Fruit fly (Drosophila melanogaster) whole organism, prepupa: ENCODE results near the gene CG14841.

ENCODE experiments used
- Blimp-1 ChIP-seq: fragments of 200-800 bp; sonication (Bioruptor generic); optimal IDR thresholded peaks from 3 replicates; lab custom pipeline; 2017; ENCODE audit warnings: missing biosample characterization, missing genetic modification characterization, mild to moderate bottlenecking, moderate library complexity, missing genetic modification reagents
- CG10631 ChIP-seq: fragments of 200-800 bp; sonication (Bioruptor generic); optimal IDR thresholded peaks from 2 replicates; lab custom pipeline; 2016; ENCODE audit warnings: missing biosample characterization, missing genetic modification characterization
- CG10669 ChIP-seq: fragments of 200-800 bp; sonication (Bioruptor generic); optimal IDR thresholded peaks from 3 replicates; lab custom pipeline; 2018; ENCODE audit warnings: missing biosample characterization, mild to moderate bottlenecking, missing genetic modification characterization, moderate library complexity
- CG11294 ChIP-seq: fragments of 200-800 bp; sonication (Bioruptor generic); IDR thresholded peaks from 2 replicates; pipeline ENCODE4 v1.3.6; 2022; ENCODE audit warnings: missing biosample characterization, missing genetic modification characterization
- CG11762 ChIP-seq: fragments of 200-800 bp; sonication (Bioruptor generic); optimal IDR thresholded peaks from 3 replicates; lab custom pipeline; 2016; ENCODE audit warnings: missing biosample characterization, missing genetic modification characterization; ENCODE audit not compliant: insufficient read depth
- CG16779 ChIP-seq: fragments of 200-800 bp; sonication (Bioruptor generic); optimal IDR thresholded peaks from 3 replicates; lab custom pipeline; 2017; ENCODE audit warnings: missing biosample characterization, mild to moderate bottlenecking, missing genetic modification characterization
- CG3032 ChIP-seq: fragments of 200-800 bp; optimal IDR thresholded peaks from 2 replicates; lab custom pipeline; 2019; ENCODE audit warnings: missing biosample characterization, mild to moderate bottlenecking, missing genetic modification characterization, moderate library complexity
- CG32006 ChIP-seq: fragments of 200-800 bp; sonication (Bioruptor generic); optimal IDR thresholded peaks from 3 replicates; lab custom pipeline; 2017; ENCODE audit warnings: missing biosample characterization, mild to moderate bottlenecking, missing genetic modification characterization
- CG34406 ChIP-seq: fragments of 200-800 bp; sonication (Bioruptor generic); optimal IDR thresholded peaks from 3 replicates; lab custom pipeline; 2016; ENCODE audit warnings: missing biosample characterization, missing genetic modification characterization
- CG3919 ChIP-seq: fragments of 200-800 bp; sonication (Bioruptor generic); optimal IDR thresholded peaks from 3 replicates; lab custom pipeline; 2016; ENCODE audit warnings: missing biosample characterization, missing genetic modification characterization
- CG6276 ChIP-seq: fragments of 200-800 bp; sonication (Bioruptor generic); optimal IDR thresholded peaks from 2 replicates; lab custom pipeline; 2017; ENCODE audit warnings: missing biosample characterization, mild to moderate bottlenecking, missing genetic modification characterization
- CG6792 ChIP-seq: fragments of 200-800 bp; sonication (Bioruptor generic); optimal IDR thresholded peaks from 3 replicates; lab custom pipeline; 2016; ENCODE audit warnings: missing biosample characterization, missing genetic modification characterization
- CG6808 ChIP-seq: fragments of 200-800 bp; sonication (Bioruptor generic); optimal IDR thresholded peaks from 3 replicates; lab custom pipeline; 2017; ENCODE audit warnings: missing biosample characterization, missing genetic modification characterization, mild to moderate bottlenecking, moderate library complexity, missing genetic modification reagents
- CG6854 ChIP-seq: fragments of 200-800 bp; sonication (Bioruptor generic); optimal IDR thresholded peaks from 2 replicates; lab custom pipeline; 2017; ENCODE audit warnings: missing biosample characterization, mild to moderate bottlenecking, missing genetic modification characterization
- CG7368 ChIP-seq: fragments of 200-800 bp; sonication (Bioruptor generic); optimal IDR thresholded peaks from 3 replicates; lab custom pipeline; 2016; ENCODE audit warnings: missing biosample characterization, missing genetic modification characterization
- CG8119 ChIP-seq: fragments of 200-800 bp; sonication (Bioruptor generic); IDR thresholded peaks from 3 replicates; pipeline ENCODE4 v1.3.6; 2022; ENCODE audit warnings: missing biosample characterization, missing genetic modification characterization
- CG8319 ChIP-seq: fragments of 200-800 bp; sonication (Bioruptor generic); optimal IDR thresholded peaks from 3 replicates; lab custom pipeline; 2016; ENCODE audit warnings: missing biosample characterization, missing genetic modification characterization
- CG8632 ChIP-seq: fragments of 200-800 bp; sonication (Bioruptor generic); optimal IDR thresholded peaks from 3 replicates; lab custom pipeline; 2016; ENCODE audit warnings: missing biosample characterization, missing genetic modification characterization
- CG9139 ChIP-seq: fragments of 200-800 bp; sonication (Bioruptor generic); optimal IDR thresholded peaks from 3 replicates; lab custom pipeline; 2017; ENCODE audit warnings: missing biosample characterization, mild to moderate bottlenecking, missing genetic modification characterization
- Eip75B ChIP-seq: fragments of 200-800 bp; sonication (Bioruptor generic); optimal IDR thresholded peaks from 3 replicates; lab custom pipeline; 2016; ENCODE audit warnings: missing biosample characterization, missing genetic modification characterization
- Eip78C ChIP-seq: fragments of 200-800 bp; sonication (Bioruptor generic); peaks from one replicate; lab custom pipeline; 2016; ENCODE audit warnings: missing biosample characterization, missing genetic modification characterization
- Eip93F ChIP-seq: fragments of 200-800 bp; sonication (Bioruptor generic); optimal IDR thresholded peaks from 2 replicates; lab custom pipeline; 2016; ENCODE audit warnings: missing biosample characterization, mild to moderate bottlenecking, missing genetic modification characterization
- Ets21C ChIP-seq: fragments of 200-800 bp; sonication (Bioruptor generic); optimal IDR thresholded peaks from 3 replicates; lab custom pipeline; 2016; ENCODE audit warnings: missing biosample characterization, missing genetic modification characterization
- Ets96B ChIP-seq: fragments of 200-800 bp; optimal IDR thresholded peaks from 2 replicates; lab custom pipeline; 2019; ENCODE audit warnings: missing biosample characterization, mild to moderate bottlenecking, missing genetic modification characterization, moderate library complexity
- Gug ChIP-seq: fragments of 200-800 bp; sonication (Bioruptor generic); IDR thresholded peaks from 2 replicates; pipeline ENCODE4 v1.3.6; 2022; ENCODE audit warnings: missing biosample characterization, missing genetic modification characterization
- Lpt ChIP-seq: fragments of 200-800 bp; sonication (Bioruptor generic); optimal IDR thresholded peaks from 3 replicates; lab custom pipeline; 2016; ENCODE audit warnings: missing biosample characterization, missing genetic modification characterization
- Met ChIP-seq: fragments of 200-800 bp; sonication (Bioruptor generic); optimal IDR thresholded peaks from 3 replicates; lab custom pipeline; 2016; ENCODE audit warnings: missing biosample characterization, missing genetic modification characterization
- Smox ChIP-seq: fragments of 200-800 bp; sonication (Bioruptor generic); optimal IDR thresholded peaks from 3 replicates; lab custom pipeline; 2016; ENCODE audit warnings: missing biosample characterization, missing genetic modification characterization
- Sox102F ChIP-seq: fragments of 200-800 bp; sonication (Bioruptor generic); optimal IDR thresholded peaks from 2 replicates; lab custom pipeline; 2016; ENCODE audit warnings: missing biosample characterization, mild to moderate bottlenecking, missing genetic modification characterization
- Sox14 ChIP-seq: fragments of 200-800 bp; sonication (Bioruptor generic); optimal IDR thresholded peaks from 3 replicates; lab custom pipeline; 2016; ENCODE audit warnings: missing biosample characterization, missing genetic modification characterization
- Sox15 ChIP-seq: fragments of 200-800 bp; sonication (Bioruptor generic); optimal IDR thresholded peaks from 3 replicates; lab custom pipeline; 2016; ENCODE audit warnings: missing biosample characterization, missing genetic modification characterization
- achi ChIP-seq: fragments of 200-800 bp; sonication (Bioruptor generic); optimal IDR thresholded peaks from 3 replicates; lab custom pipeline; 2016; ENCODE audit warnings: missing biosample characterization, missing genetic modification characterization
- acj6 ChIP-seq: fragments of 200-800 bp; sonication (Bioruptor generic); optimal IDR thresholded peaks from 3 replicates; lab custom pipeline; 2016; ENCODE audit warnings: missing biosample characterization, missing genetic modification characterization
- dac ChIP-seq: fragments of 200-800 bp; sonication (Bioruptor generic); optimal IDR thresholded peaks from 2 replicates; lab custom pipeline; 2017; ENCODE audit warnings: missing biosample characterization, mild to moderate bottlenecking, missing genetic modification characterization
- dsx ChIP-seq: fragments of 200-800 bp; optimal IDR thresholded peaks from 3 replicates; lab custom pipeline; 2019; ENCODE audit warnings: missing biosample characterization, mild to moderate bottlenecking, missing genetic modification characterization, moderate library complexity; ENCODE audit not compliant: poor library complexity, severe bottlenecking
- fd59A ChIP-seq: fragments of 200-800 bp; sonication (Bioruptor generic); optimal IDR thresholded peaks from 2 replicates; lab custom pipeline; 2017; ENCODE audit warnings: missing biosample characterization, mild to moderate bottlenecking, missing genetic modification characterization, missing genetic modification reagents
- fd85E ChIP-seq: fragments of 200-800 bp; sonication (Bioruptor generic); optimal IDR thresholded peaks from 3 replicates; lab custom pipeline; 2016; ENCODE audit warnings: missing biosample characterization, missing genetic modification characterization
- fkh ChIP-seq: fragments of 200-800 bp; sonication (Bioruptor generic); optimal IDR thresholded peaks from 3 replicates; lab custom pipeline; 2017; ENCODE audit warnings: missing biosample characterization, mild to moderate bottlenecking, missing genetic modification characterization, moderate library complexity
- lz ChIP-seq: fragments of 200-800 bp; sonication (Bioruptor generic); optimal IDR thresholded peaks from 3 replicates; lab custom pipeline; 2016; ENCODE audit warnings: missing biosample characterization, missing genetic modification characterization
- pdm3 ChIP-seq: fragments of 200-800 bp; sonication (Bioruptor generic); optimal IDR thresholded peaks from 3 replicates; lab custom pipeline; 2016; ENCODE audit warnings: missing biosample characterization, missing genetic modification characterization
- ss ChIP-seq, 2 experiments: fragments of 200-800 bp; sonication (Bioruptor generic); optimal IDR thresholded peaks; 2 replicates in 1 of 2; 3 replicates in 1 of 2; lab custom pipeline; 2017 to 2018; ENCODE audit warnings: mild to moderate bottlenecking in 2 of 2, missing biosample characterization in 2 of 2, missing genetic modification characterization in 2 of 2, moderate library complexity in 1 of 2
- svp ChIP-seq: fragments of 200-800 bp; sonication (Bioruptor generic); peaks from one replicate; lab custom pipeline; 2016; ENCODE audit warnings: missing biosample characterization, missing genetic modification characterization
- topi ChIP-seq: fragments of 200-800 bp; sonication (Bioruptor generic); optimal IDR thresholded peaks from 3 replicates; lab custom pipeline; 2016; ENCODE audit warnings: missing biosample characterization, missing genetic modification characterization
- vri ChIP-seq: fragments of 200-800 bp; sonication (Bioruptor generic); optimal IDR thresholded peaks from 3 replicates; lab custom pipeline; 2016; ENCODE audit warnings: missing biosample characterization, mild to moderate bottlenecking, missing genetic modification characterization

Gene CG14841

DNA sequence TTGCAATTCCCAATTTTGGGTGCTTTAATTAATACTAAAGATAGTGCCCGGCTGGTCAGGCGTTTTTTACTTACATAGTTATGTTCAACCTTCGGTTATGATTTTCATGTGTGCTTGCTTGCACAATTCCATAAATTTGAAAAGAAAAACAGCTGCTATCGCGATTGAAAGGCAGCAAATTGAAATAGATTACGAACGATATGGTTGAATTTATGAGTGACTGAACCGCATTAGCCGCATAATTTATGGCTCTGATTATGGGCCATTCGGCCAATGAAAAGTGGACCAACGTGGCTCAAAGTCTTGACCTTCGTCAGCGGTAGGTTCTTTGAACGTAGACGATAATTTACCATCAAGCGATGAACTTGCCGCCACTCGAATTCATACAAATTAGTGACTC lies 33.9 kb upstream of the CG14841 start:
- TF ChIP-seq CG10669 (GFP tag; lab: Kevin White, UChicago), result no peak
- TF ChIP-seq Eip75B (GFP tag; lab: Kevin White, UChicago), result no peak
- no peak for TF ChIP-seq CG7368 (GFP tag; lab: Kevin White, UChicago)
- no peak for TF ChIP-seq CG10631 (GFP tag; lab: Kevin White, UChicago)
- no peak for TF ChIP-seq CG6808 (GFP tag; lab: Kevin White, UChicago)
- TF ChIP-seq Sox102F (GFP tag; lab: Kevin White, UChicago), result no peak
- TF ChIP-seq pdm3 (GFP tag; lab: Kevin White, UChicago), result no peak
- no peak for TF ChIP-seq lz (GFP tag; lab: Kevin White, UChicago)
- TF ChIP-seq achi (GFP tag; lab: Kevin White, UChicago), result no peak
- TF ChIP-seq CG11762 (GFP tag; lab: Kevin White, UChicago), result no peak
- no peak for TF ChIP-seq CG32006 (GFP tag; lab: Kevin White, UChicago)

DNA sequence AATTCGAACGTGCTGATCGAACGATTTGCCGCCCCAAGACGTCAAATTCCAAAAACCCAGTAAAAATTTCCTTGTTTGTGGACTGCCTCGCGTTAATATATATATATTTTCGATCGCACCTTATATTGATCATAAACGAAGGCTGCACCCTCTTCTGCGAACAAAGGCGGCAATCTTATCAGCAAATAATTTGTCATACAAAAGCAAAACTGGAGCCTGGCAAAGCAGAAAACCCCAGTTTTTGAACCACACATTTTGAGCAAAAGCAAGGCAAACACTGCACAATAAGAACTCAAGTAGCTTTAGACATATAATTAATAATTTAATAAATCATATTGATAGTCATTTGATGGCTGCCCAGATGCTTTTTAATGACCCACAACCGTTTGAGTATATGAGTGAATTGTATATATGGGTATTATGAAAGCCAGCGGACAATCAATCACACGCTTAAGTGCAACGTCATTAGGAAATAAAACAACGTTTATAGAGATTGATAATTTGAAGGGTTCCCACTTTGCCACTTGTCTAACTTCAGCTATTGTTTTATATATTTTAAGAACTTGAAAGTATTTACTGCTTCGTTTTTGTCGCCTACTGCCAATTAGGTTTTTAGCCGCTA lies 32.3 kb upstream of the CG14841 start:
- no peak for TF ChIP-seq Eip75B (GFP tag; lab: Kevin White, UChicago)
- no peak for TF ChIP-seq CG8632 (GFP tag; lab: Kevin White, UChicago)
- no peak for TF ChIP-seq CG3919 (GFP tag; lab: Kevin White, UChicago)
- TF ChIP-seq CG8119 (GFP tag; lab: Robert Waterston, UW), result no peak
- peak; percentile 62 for TF ChIP-seq vri (GFP tag; lab: Kevin White, UChicago)
- peak; percentile 14 for TF ChIP-seq Sox14 (GFP tag; lab: Kevin White, UChicago)
- TF ChIP-seq CG16779 (tag; lab: Kevin White, UChicago), result no peak
- no peak for TF ChIP-seq CG10631 (GFP tag; lab: Kevin White, UChicago)
- peak; percentile 52 for TF ChIP-seq svp (GFP tag; lab: Kevin White, UChicago)
- no peak for TF ChIP-seq CG6854
- TF ChIP-seq CG3032 (tag; lab: Kevin White, UChicago), result no peak
- TF ChIP-seq achi (GFP tag; lab: Kevin White, UChicago), result no peak
- peak; percentile 82 for TF ChIP-seq Eip93F (GFP tag; lab: Kevin White, UChicago)
- TF ChIP-seq acj6, result no peak
- TF ChIP-seq topi, result no peak

DNA sequence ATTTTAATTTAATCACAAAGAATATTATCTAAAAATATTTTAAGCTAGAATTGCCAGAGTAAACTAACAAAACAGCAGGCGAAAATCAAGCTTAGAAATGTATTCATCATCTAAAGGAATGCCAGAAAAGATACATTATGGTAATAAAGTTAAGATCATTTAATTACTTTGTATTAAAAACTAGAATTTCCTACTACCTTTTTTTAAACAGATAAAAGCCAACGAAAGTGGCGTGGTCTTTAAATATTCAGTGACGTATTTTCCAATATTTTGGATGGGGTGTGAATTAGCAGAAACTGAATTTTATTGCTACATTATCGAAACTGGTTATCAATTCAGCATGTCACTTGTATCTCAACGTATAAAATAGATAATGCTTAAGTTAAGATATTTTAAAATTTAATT lies 30.1 kb upstream of the CG14841 start:
- peak; percentile 41 for TF ChIP-seq CG8632 (GFP tag; lab: Kevin White, UChicago)
- TF ChIP-seq CG6792 (GFP tag; lab: Kevin White, UChicago), result peak; percentile 34
- TF ChIP-seq fd85E (GFP tag; lab: Kevin White, UChicago), result peak; percentile 13
- TF ChIP-seq CG16779 (tag; lab: Kevin White, UChicago), result no peak
- peak; percentile 35 for TF ChIP-seq lz (GFP tag; lab: Kevin White, UChicago)
- TF ChIP-seq CG8119 (GFP tag; lab: Robert Waterston, UW), result peak; percentile 50; the same call in 1 of the 3 replicates
- no peak for TF ChIP-seq Eip93F (GFP tag; lab: Kevin White, UChicago)
- TF ChIP-seq CG9139, result no peak
- no peak for TF ChIP-seq fkh (GFP tag; lab: Kevin White, UChicago)
- peak; percentile 22; the same call in 1 of the 2 replicates for TF ChIP-seq Gug
- TF ChIP-seq topi, result peak; percentile 58
- TF ChIP-seq Ets21C (GFP tag; lab: Kevin White, UChicago), result peak; percentile 11
- peak; percentile 35 for TF ChIP-seq dac (GFP tag; lab: Kevin White, UChicago)
- peak; percentile 61 for TF ChIP-seq CG6808 (GFP tag; lab: Kevin White, UChicago)
- TF ChIP-seq Sox15, result peak; percentile 24
- peak; percentile 12 for TF ChIP-seq Sox102F (GFP tag; lab: Kevin White, UChicago)
- TF ChIP-seq dsx (GFP tag; lab: Kevin White, UChicago), result peak; percentile 24
- peak; percentile 38 for TF ChIP-seq fd59A (GFP tag; lab: Kevin White, UChicago)
- no peak for TF ChIP-seq CG11294
- peak; percentile 91 for TF ChIP-seq Eip78C (GFP tag; lab: Kevin White, UChicago)
- no peak for TF ChIP-seq CG7368 (GFP tag; lab: Kevin White, UChicago)
- TF ChIP-seq CG8319 (GFP tag; lab: Kevin White, UChicago), result no peak
- TF ChIP-seq Blimp-1, result no peak
- peak; percentile 67 for TF ChIP-seq Lpt (GFP tag; lab: Kevin White, UChicago)
- peak; percentile 50 for TF ChIP-seq CG34406 (GFP tag; lab: Kevin White, UChicago)
- peak; percentile 49 for TF ChIP-seq Sox14 (GFP tag; lab: Kevin White, UChicago)
- TF ChIP-seq svp (GFP tag; lab: Kevin White, UChicago), result peak; percentile 69
- peak; percentile 73 for TF ChIP-seq CG6276 (GFP tag; lab: Kevin White, UChicago)
- no peak for TF ChIP-seq ss (GFP tag; optimal IDR thresholded peaks at IDR 0.05; lab: Kevin White, UChicago)
- TF ChIP-seq Ets96B (tag; lab: Kevin White, UChicago), result peak; percentile 24
- peak; percentile 58 for TF ChIP-seq Met (GFP tag; lab: Kevin White, UChicago)
- peak; percentile 50 for TF ChIP-seq acj6
- peak; percentile 59 for TF ChIP-seq achi (GFP tag; lab: Kevin White, UChicago)
- TF ChIP-seq Smox (GFP tag; lab: Kevin White, UChicago), result peak; percentile 43
